Worm (Caenorhabditis elegans) whole organism, young adult: Measurements from ENCODE around the gene set-3.

Experiments
- C06A6.2 ChIP-seq: fragments of 200-800 bp; sonication (Bioruptor generic); conservative IDR thresholded peaks from 2 replicates; pipeline ENCODE4 v1.3.6; 2022; ENCODE audit warnings: missing genetic modification characterization, missing compliant biosample characterization
- Y53F4B.3 ChIP-seq: fragments of 200-800 bp; sonication (Bioruptor generic); IDR thresholded peaks from 2 replicates; pipeline ENCODE4 v1.3.6; 2022; ENCODE audit warnings: missing genetic modification reagents, missing genetic modification characterization, missing compliant biosample characterization
- ama-1 ChIP-seq, 3 experiments: fragments of 150-350 bp in 1 of 3; sonication (generic microtip) in 2 of 3; optimal IDR thresholded peaks; 2 replicates each; lab custom pipeline; 2014 to 2018; ENCODE audit warnings: missing biosample characterization in 2 of 3, missing genetic modification characterization in 2 of 3, missing genetic modification reagents in 2 of 3
- dpl-1 ChIP-seq: fragments of 150-350 bp; optimal IDR thresholded peaks from 2 replicates; lab custom pipeline; 2014; ENCODE audit warnings: missing biosample characterization, missing genetic modification reagents, missing genetic modification characterization
- lin-35 ChIP-seq, 3 experiments: fragments of 150-350 bp in 2 of 3; sonication (generic microtip) in 1 of 3; optimal IDR thresholded peaks; 2 replicates each; lab custom pipeline; 2014 to 2018; ENCODE audit warnings: missing biosample characterization in 3 of 3, missing genetic modification characterization in 3 of 3, missing genetic modification reagents in 3 of 3
- nfya-1 ChIP-seq: sonication (generic microtip); optimal IDR thresholded peaks from 2 replicates; lab custom pipeline; 2017; ENCODE audit warnings: antibody characterized with exemption, missing compliant biosample characterization, missing genetic modification characterization, borderline replicate concordance; ENCODE audit not compliant: insufficient read depth
- pha-4 ChIP-seq: fragments of 150-350 bp; sonication (generic microtip); optimal IDR thresholded peaks from 2 replicates; lab custom pipeline; 2014; ENCODE audit warnings: missing biosample characterization, missing genetic modification reagents, missing genetic modification characterization
- snpc-4 ChIP-seq, 5 experiments: fragments of 150-350 bp in 1 of 5; sonication (generic microtip) in 4 of 5; optimal IDR thresholded peaks; 2 replicates each; lab custom pipeline; 2014 to 2018; ENCODE audit warnings: missing genetic modification characterization in 5 of 5, missing biosample characterization in 3 of 5, antibody characterized with exemption in 2 of 5, mild to moderate bottlenecking in 2 of 5, missing compliant biosample characterization in 2 of 5, missing genotype in 2 of 5, moderate library complexity in 2 of 5, missing genetic modification reagents in 1 of 5

- TF ChIP-seq lin-35 (GFP tag; optimal IDR thresholded peaks at IDR 0.05; lab: Kevin White, UChicago) = no peak
- TF ChIP-seq snpc-4 (GFP tag; optimal IDR thresholded peaks at IDR 0.05; lab: Kevin White, UChicago) = no peak
- TF ChIP-seq snpc-4 (tag; optimal IDR thresholded peaks at IDR 0.05; lab: Kevin White, UChicago) = no peak
- no peak for TF ChIP-seq dpl-1
- no peak for TF ChIP-seq C06A6.2 (GFP tag; lab: Robert Waterston, UW)
- TF ChIP-seq nfya-1 = no peak
- no peak for TF ChIP-seq pha-4
- no peak for TF ChIP-seq ama-1 (optimal IDR thresholded peaks at IDR 0.05; lab: Kevin White, UChicago)
- TF ChIP-seq ama-1 (GFP tag; optimal IDR thresholded peaks at IDR 0.05; lab: Kevin White, UChicago) = no peak
- no peak for TF ChIP-seq Y53F4B.3 (GFP tag; lab: Robert Waterston, UW)
These were observed 27.7 kb downstream of the set-3 start for ce11 chrIII:9666668-9667067.
